Worm (Caenorhabditis elegans) whole organism, dauer: ENCODE measurements around the gene dlc-4.
"Not testable (repeated sequence)": the region's sequence is repeated elsewhere in the genome, so short reads cannot be mapped to it uniquely, and the experiment has no call there.

Experiments
- unc-62 ChIP-seq: sonication (generic microtip); optimal IDR thresholded peaks from 2 replicates; lab custom pipeline; 2017; ENCODE audit warnings: missing biosample characterization, missing genetic modification reagents, missing genetic modification characterization

dlc-4 gene

ce11 chrIV:16424337-16424736 is 18.7 kb upstream of the dlc-4 start, which contains the start of gene Y10G11A.1:
Gene Y10G11A.1, plus strand, starts transcription at chrIV:16424637.
- TF ChIP-seq unc-62 (GFP tag; lab: Kevin White, UChicago), result not testable (repeated sequence)

ce11 chrIV:16431929-16432328 is 11.1 kb upstream of the dlc-4 start, which contains the start of gene dlc-3:
Gene dlc-3, plus strand, starts transcription at chrIV:16432229.
- TF ChIP-seq unc-62 (GFP tag; lab: Kevin White, UChicago), result no peak

ce11 chrIV:16446664-16447063 is 3.6 kb downstream of the dlc-4 start:
- no peak for TF ChIP-seq unc-62 (GFP tag; lab: Kevin White, UChicago)

ce11 chrIV:16470888-16471287 is 27.8 kb downstream of the dlc-4 start, which contains the start of gene VY10G11R.1:
Gene VY10G11R.1, minus strand, starts transcription at chrIV:16470988.
- TF ChIP-seq unc-62 (GFP tag; lab: Kevin White, UChicago), result not testable (repeated sequence)

ce11 chrIV:16471569-16471968 is 28.5 kb downstream of the dlc-4 start:
- no peak for TF ChIP-seq unc-62 (GFP tag; lab: Kevin White, UChicago)

- no peak for TF ChIP-seq unc-62 (GFP tag; lab: Kevin White, UChicago)
These were observed 33.0 kb downstream of the dlc-4 start for ce11 chrIV:16476081-16476480.

- TF ChIP-seq unc-62 (GFP tag; lab: Kevin White, UChicago), result no peak
These were observed 34.1 kb downstream of the dlc-4 start, which contains the start of gene Y51H4A.1 for ce11 chrIV:16477169-16477568. Gene Y51H4A.1, minus strand, starts transcription at chrIV:16477295.

- not testable (repeated sequence) for TF ChIP-seq unc-62 (GFP tag; lab: Kevin White, UChicago)
These were observed 37.8 kb downstream of the dlc-4 start, which contains the start of gene Y51H4A.938 for ce11 chrIV:16480888-16481287. Gene Y51H4A.938, plus strand, starts transcription at chrIV:16481188.

ce11 chrIV:16482790-16483189 is 39.7 kb downstream of the dlc-4 start:
- no peak for TF ChIP-seq unc-62 (GFP tag; lab: Kevin White, UChicago)

- TF ChIP-seq unc-62 (GFP tag; lab: Kevin White, UChicago), result no peak
These were observed 40.5 kb downstream of the dlc-4 start for ce11 chrIV:16483273-16484204.

ce11 chrIV:16488921-16489320 is 45.9 kb downstream of the dlc-4 start, which contains the start of gene rho-1:
Gene rho-1, minus strand, starts transcription at chrIV:16489021.
- no peak for TF ChIP-seq unc-62 (GFP tag; lab: Kevin White, UChicago)

- TF ChIP-seq unc-62 (GFP tag; lab: Kevin White, UChicago), result no peak
These were observed 46.9 kb downstream of the dlc-4 start for ce11 chrIV:16489958-16490357.

- TF ChIP-seq unc-62 (GFP tag; lab: Kevin White, UChicago), result no peak
These were observed 48.5 kb downstream of the dlc-4 start for ce11 chrIV:16491411-16492036.

ce11 chrIV:16492327-16492726 is 49.3 kb downstream of the dlc-4 start:
- TF ChIP-seq unc-62 (GFP tag; lab: Kevin White, UChicago), result no peak

- TF ChIP-seq unc-62 (GFP tag; lab: Kevin White, UChicago), result no peak
These were observed 49.9 kb downstream of the dlc-4 start for ce11 chrIV:16492937-16493336.

ce11 chrIV:16494007-16494406 is 50.9 kb downstream of the dlc-4 start:
- no peak for TF ChIP-seq unc-62 (GFP tag; lab: Kevin White, UChicago)
